Worm (Caenorhabditis elegans): ENCODE measurements around the gene Y6E2A.1.

ce11 chrV:15711898-15712297 lies 1.6 kb upstream of the Y6E2A.1 start, which contains the start of gene str-101:
- no peak for TF ChIP-seq nfya-1 (tag; optimal IDR thresholded peaks at IDR 0.05; ENCODE audit: borderline replicate concordance, insufficient read depth)
- no peak for TF ChIP-seq Y79H2A.3 (GFP tag; conservative IDR thresholded peaks at IDR 0.05)
- no peak for TF ChIP-seq snpc-4 (GFP tag; optimal IDR thresholded peaks at IDR 0.05)
- no peak for TF ChIP-seq snpc-4 (tag; optimal IDR thresholded peaks at IDR 0.05)
- TF ChIP-seq F10E7.11 (tag; optimal IDR thresholded peaks at IDR 0.05), result no peak
- no peak for TF ChIP-seq sptf-2 (GFP tag; optimal IDR thresholded peaks at IDR 0.05)
- no peak for TF ChIP-seq rpc-1 (optimal IDR thresholded peaks at IDR 0.05)
- no peak for TF ChIP-seq rpc-1 (tag; optimal IDR thresholded peaks at IDR 0.05)
- TF ChIP-seq K11D2.4 (GFP tag; IDR thresholded peaks at IDR 0.05), result no peak
- no peak for TF ChIP-seq B0019.2 (GFP tag; conservative IDR thresholded peaks at IDR 0.05)
- TF ChIP-seq C06A6.2 (GFP tag; conservative IDR thresholded peaks at IDR 0.05), result no peak
- no peak for TF ChIP-seq ama-1 (optimal IDR thresholded peaks at IDR 0.05)
- TF ChIP-seq ama-1 (GFP tag; optimal IDR thresholded peaks at IDR 0.05), result no peak
- TF ChIP-seq repo-1 (tag; optimal IDR thresholded peaks at IDR 0.05), result no peak
- TF ChIP-seq zfh-2 (GFP tag; conservative IDR thresholded peaks at IDR 0.05), result no peak
- TF ChIP-seq unc-62 (GFP tag; optimal IDR thresholded peaks at IDR 0.05), result no peak

Data from whole organism, young adult.